Fruit fly (Drosophila melanogaster) whole organism, adult: ENCODE results near the gene Acp1.

Source experiments
- CG11617 ChIP-seq: fragments of 200-800 bp; sonication (Bioruptor generic); optimal IDR thresholded peaks from 2 replicates; lab custom pipeline; 2017; ENCODE audit warnings: mild to moderate bottlenecking, missing biosample characterization, missing genetic modification reagents, missing genetic modification characterization
- CG12768 ChIP-seq: fragments of 200-800 bp; sonication (Bioruptor generic); optimal IDR thresholded peaks from 2 replicates; lab custom pipeline; 2017; ENCODE audit warnings: missing biosample characterization, missing genetic modification characterization, mild to moderate bottlenecking, moderate library complexity, missing genetic modification reagents
- CG14711 ChIP-seq: fragments of 200-800 bp; sonication (Bioruptor generic); optimal IDR thresholded peaks from 2 replicates; lab custom pipeline; 2018; ENCODE audit warnings: missing biosample characterization, mild to moderate bottlenecking, missing genetic modification characterization, moderate library complexity
- CG1620 ChIP-seq: fragments of 200-800 bp; sonication (Bioruptor generic); optimal IDR thresholded peaks from 2 replicates; lab custom pipeline; 2016; ENCODE audit warnings: missing biosample characterization, missing genetic modification characterization
- CG33017 ChIP-seq: fragments of 200-800 bp; sonication (Bioruptor generic); optimal IDR thresholded peaks from 2 replicates; lab custom pipeline; 2018; ENCODE audit warnings: missing biosample characterization, mild to moderate bottlenecking, missing genetic modification characterization, moderate library complexity
- CG5204 ChIP-seq: fragments of 200-800 bp; sonication (Bioruptor generic); optimal IDR thresholded peaks from 2 replicates; lab custom pipeline; 2016; ENCODE audit warnings: missing biosample characterization, missing genetic modification characterization
- CG7045 ChIP-seq: fragments of 200-800 bp; sonication (Bioruptor generic); optimal IDR thresholded peaks from 2 replicates; lab custom pipeline; 2017; ENCODE audit warnings: missing biosample characterization, mild to moderate bottlenecking, missing genetic modification characterization
- CG7101 ChIP-seq: fragments of 200-800 bp; sonication (Bioruptor generic); optimal IDR thresholded peaks from 2 replicates; lab custom pipeline; 2018; ENCODE audit warnings: missing biosample characterization, mild to moderate bottlenecking, missing genetic modification characterization, moderate library complexity
- Clk ChIP-seq: fragments of 200-800 bp; sonication (Bioruptor generic); optimal IDR thresholded peaks from 2 replicates; lab custom pipeline; 2017; ENCODE audit warnings: missing biosample characterization, missing genetic modification characterization
- Crg-1 ChIP-seq: fragments of 200-800 bp; sonication (Bioruptor generic); optimal IDR thresholded peaks from 2 replicates; lab custom pipeline; 2016; ENCODE audit warnings: missing biosample characterization, missing genetic modification characterization
- Hr96 ChIP-seq: fragments of 200-800 bp; sonication (Bioruptor generic); optimal IDR thresholded peaks from 2 replicates; lab custom pipeline; 2016; ENCODE audit warnings: missing biosample characterization, missing genetic modification characterization
- Mnt ChIP-seq: fragments of 200-800 bp; sonication (Bioruptor generic); optimal IDR thresholded peaks from 2 replicates; lab custom pipeline; 2016; ENCODE audit warnings: missing biosample characterization, mild to moderate bottlenecking, missing genetic modification characterization
- bab1 ChIP-seq: fragments of 200-800 bp; sonication (Bioruptor generic); optimal IDR thresholded peaks from 3 replicates; lab custom pipeline; 2019; ENCODE audit warnings: missing biosample characterization, mild to moderate bottlenecking, missing genetic modification characterization, moderate library complexity
- cic ChIP-seq: fragments of 200-800 bp; sonication (Bioruptor generic); optimal IDR thresholded peaks from 2 replicates; lab custom pipeline; 2017; ENCODE audit warnings: missing biosample characterization, mild to moderate bottlenecking, missing genetic modification characterization, moderate library complexity
- cnc ChIP-seq, 2 experiments: fragments of >200 bp; optimal IDR thresholded peaks; 2 replicates each; lab custom pipeline; 2017
- kay ChIP-seq: fragments of 200-800 bp; sonication (Bioruptor generic); peaks from one replicate; lab custom pipeline; 2016; ENCODE audit warnings: missing biosample characterization, missing genetic modification characterization, borderline replicate concordance
- ovo ChIP-seq: fragments of 200-800 bp; sonication (Bioruptor generic); optimal IDR thresholded peaks from 2 replicates; lab custom pipeline; 2016; ENCODE audit warnings: missing biosample characterization, missing genetic modification characterization
- pad ChIP-seq: fragments of 200-800 bp; sonication (Bioruptor generic); optimal IDR thresholded peaks from 3 replicates; lab custom pipeline; 2017; ENCODE audit warnings: missing biosample characterization, missing genetic modification characterization, mild to moderate bottlenecking, moderate library complexity, missing genetic modification reagents
- tj ChIP-seq: fragments of 200-800 bp; sonication (Bioruptor generic); optimal IDR thresholded peaks from 3 replicates; lab custom pipeline; 2017; ENCODE audit warnings: missing biosample characterization, mild to moderate bottlenecking, missing genetic modification characterization, moderate library complexity
- toe ChIP-seq: fragments of 200-800 bp; sonication (Bioruptor generic); optimal IDR thresholded peaks from 2 replicates; lab custom pipeline; 2016; ENCODE audit warnings: missing biosample characterization, missing genetic modification characterization

Acp1 gene

dm6 chr2L:7741437-7741836, at the start of gene Acp1:
TSS of gene Acp1 (minus strand) at chr2L:7741537.
- TF ChIP-seq cnc (optimal IDR thresholded peaks at IDR 0.05; lab: Kevin White, UChicago) (no peak), CG7045 (GFP tag; lab: Kevin White, UChicago) (no peak), CG11617 (GFP tag; lab: Kevin White, UChicago) (no peak), Hr96 (GFP tag; lab: Kevin White, UChicago) (no peak), CG5204 (GFP tag; lab: Kevin White, UChicago) (no peak), Mnt (no peak), CG14711 (tag; lab: Kevin White, UChicago) (no peak), CG7101 (no peak), tj (GFP tag; lab: Kevin White, UChicago) (no peak), cic (GFP tag; lab: Kevin White, UChicago) (no peak), pad (GFP tag; lab: Kevin White, UChicago) (no peak), CG33017 (tag; lab: Kevin White, UChicago) (no peak), ovo (GFP tag; lab: Kevin White, UChicago) (no peak), Clk (no peak), Crg-1 (no peak), CG1620 (GFP tag; lab: Kevin White, UChicago) (no peak), bab1 (GFP tag; lab: Kevin White, UChicago) (no peak)

- peak; percentile 55 for TF ChIP-seq Hr96 (GFP tag; lab: Kevin White, UChicago)
- TF ChIP-seq cic (GFP tag; lab: Kevin White, UChicago) = peak; percentile 99
- peak; percentile 14 for TF ChIP-seq CG7101
- TF ChIP-seq CG33017 (tag; lab: Kevin White, UChicago) = peak; percentile 46
- TF ChIP-seq toe (GFP tag; lab: Kevin White, UChicago) = peak; percentile 51
- peak; percentile 77 for TF ChIP-seq Mnt
- TF ChIP-seq CG11617 (GFP tag; lab: Kevin White, UChicago) = peak; percentile 20
- TF ChIP-seq tj (GFP tag; lab: Kevin White, UChicago) = peak; percentile 55
- peak; percentile 10 for TF ChIP-seq pad (GFP tag; lab: Kevin White, UChicago)
- no peak for TF ChIP-seq cnc (optimal IDR thresholded peaks at IDR 0.05; lab: Kevin White, UChicago)
- peak; percentile 40 for TF ChIP-seq ovo (GFP tag; lab: Kevin White, UChicago)
- peak; percentile 12 for TF ChIP-seq CG7045 (GFP tag; lab: Kevin White, UChicago)
- TF ChIP-seq CG12768 = peak; percentile 40
- TF ChIP-seq CG5204 (GFP tag; lab: Kevin White, UChicago) = no peak
- peak; percentile 92 for TF ChIP-seq kay (GFP tag; lab: Kevin White, UChicago)
- TF ChIP-seq Clk = no peak
- no peak for TF ChIP-seq Crg-1
These were observed 49.4 kb upstream of the Acp1 start, which contains the start of gene CG7149 for dm6 chr2L:7790448-7791355. TSS of gene CG7149 (minus strand) at chr2L:7790557.

- TF ChIP-seq CG1620 (GFP tag; lab: Kevin White, UChicago) (no peak), CG11617 (GFP tag; lab: Kevin White, UChicago) (no peak), cnc (optimal IDR thresholded peaks at IDR 0.05; lab: Kevin White, UChicago) (no peak), Crg-1 (no peak), pad (GFP tag; lab: Kevin White, UChicago) (no peak)
These were observed 48.7 kb upstream of the Acp1 start for dm6 chr2L:7790081-7790447.

- TF ChIP-seq kay (GFP tag; lab: Kevin White, UChicago) (peak; percentile 24), CG7101 (no peak), CG1620 (GFP tag; lab: Kevin White, UChicago) (no peak), Crg-1 (no peak), Mnt (peak; percentile 5)
These were observed 47.7 kb upstream of the Acp1 start for dm6 chr2L:7788952-7789466.

- TF ChIP-seq kay (GFP tag; lab: Kevin White, UChicago) = no peak
- TF ChIP-seq Crg-1 = no peak
- TF ChIP-seq cnc (optimal IDR thresholded peaks at IDR 0.05; lab: Kevin White, UChicago) = no peak
- peak; percentile 14 for TF ChIP-seq tj (GFP tag; lab: Kevin White, UChicago)
- no peak for TF ChIP-seq cic (GFP tag; lab: Kevin White, UChicago)
- TF ChIP-seq CG11617 (GFP tag; lab: Kevin White, UChicago) = peak; percentile 55
- peak; percentile 34 for TF ChIP-seq pad (GFP tag; lab: Kevin White, UChicago)
- TF ChIP-seq Hr96 (GFP tag; lab: Kevin White, UChicago) = no peak
- TF ChIP-seq ovo (GFP tag; lab: Kevin White, UChicago) = no peak
- TF ChIP-seq bab1 (GFP tag; lab: Kevin White, UChicago) = peak; percentile 22
- peak; percentile 10 for TF ChIP-seq CG5204 (GFP tag; lab: Kevin White, UChicago)
- peak; percentile 24 for TF ChIP-seq CG12768
- no peak for TF ChIP-seq Clk
- TF ChIP-seq Mnt = no peak
- TF ChIP-seq CG7101 = peak; percentile 40
- no peak for TF ChIP-seq CG14711 (tag; lab: Kevin White, UChicago)
- TF ChIP-seq CG1620 (GFP tag; lab: Kevin White, UChicago) = no peak
- TF ChIP-seq toe (GFP tag; lab: Kevin White, UChicago) = no peak
- TF ChIP-seq CG33017 (tag; lab: Kevin White, UChicago) = no peak
- TF ChIP-seq CG7045 (GFP tag; lab: Kevin White, UChicago) = peak; percentile 40
These were observed 41.6 kb upstream of the Acp1 start, which contains the start of gene Brd7-9 for dm6 chr2L:7782788-7783401. TSS of gene Brd7-9 (plus strand) at chr2L:7782865.
